Fruit fly (Drosophila melanogaster): Measurements from ENCODE around the gene porin.

Gene porin

DNA sequence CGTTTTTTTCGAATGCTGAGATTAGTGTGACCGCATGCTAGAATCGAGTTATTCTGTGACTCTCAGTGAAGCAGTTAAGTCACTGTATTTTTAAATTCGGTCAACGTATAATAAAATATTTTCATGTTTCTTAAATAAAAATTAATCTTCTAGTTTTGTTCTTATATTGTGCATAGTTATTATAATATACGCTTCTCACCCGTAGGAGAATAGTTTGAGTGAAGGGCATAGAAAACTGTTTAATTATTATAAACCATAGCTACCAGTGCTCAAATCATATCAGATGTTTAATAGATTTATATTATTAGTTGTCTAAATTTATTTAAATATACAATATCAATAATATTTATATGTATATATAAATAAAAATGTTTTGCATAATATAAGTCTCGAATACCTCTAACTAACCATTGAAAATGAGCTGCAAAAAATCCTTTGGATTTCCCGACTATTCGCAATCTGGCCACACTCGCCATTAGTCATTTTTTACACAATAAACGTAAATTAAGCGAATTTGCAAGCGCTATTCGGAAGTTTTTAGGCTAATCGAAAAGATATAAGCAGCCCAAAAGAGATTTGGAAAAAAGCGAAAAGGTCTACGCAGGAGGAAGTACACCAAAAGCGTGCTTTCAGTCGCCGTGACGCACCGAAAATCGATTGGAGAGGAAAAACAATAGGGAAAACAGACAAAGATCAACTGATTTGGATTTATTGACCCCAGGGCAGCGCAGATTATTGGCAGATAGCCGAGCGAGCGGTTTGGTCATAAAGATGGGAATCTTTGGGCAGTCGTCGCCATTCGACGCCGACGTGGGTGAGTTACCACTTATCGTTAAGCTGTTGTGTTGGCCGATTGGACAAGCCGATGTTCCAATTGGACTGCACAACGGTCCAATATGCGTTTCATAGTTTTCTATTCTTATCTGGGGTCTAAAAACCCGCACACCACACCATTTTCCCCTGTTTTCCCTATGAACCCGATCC, 7.7 kb upstream of the porin start, which contains the start of the genes aurB and Stam (continued):
- TF ChIP-seq CG10959 (GFP tag; IDR thresholded peaks at IDR 0.05) (no peak), tll (GFP tag; optimal IDR thresholded peaks at IDR 0.05) (no peak), CG14667 (GFP tag; IDR thresholded peaks at IDR 0.05) (0 out of 2 replicates have a peak, but pooled peaks have one; percentile 12), CG18476 (GFP tag; optimal IDR thresholded peaks at IDR 0.05) (no peak), CG16779 (GFP tag; IDR thresholded peaks at IDR 0.05) (no peak), ems (GFP tag; optimal IDR thresholded peaks at IDR 0.05) (no peak), zfh1 (GFP tag; IDR thresholded peaks at IDR 0.05) (no peak), CG17359 (tag; optimal IDR thresholded peaks at IDR 0.05) (peak; percentile 51), lola (GFP tag; optimal IDR thresholded peaks at IDR 0.05) (peak in 1 of 3 experiments; percentile 64), ase (GFP tag; IDR thresholded peaks at IDR 0.05) (0 out of 3 replicates have a peak, but pooled peaks have one; percentile 25), CG6854 (GFP tag; optimal IDR thresholded peaks at IDR 0.05) (no peak), schlank (tag; optimal IDR thresholded peaks at IDR 0.05) (no peak), YL-1 (GFP tag; optimal IDR thresholded peaks at IDR 0.05) (peak; percentile 9), abd-A (tag; optimal IDR thresholded peaks at IDR 0.05) (no peak), ind (GFP tag; optimal IDR thresholded peaks at IDR 0.05) (peak; percentile 15), CG3065 (GFP tag; optimal IDR thresholded peaks at IDR 0.05) (peak; percentile 9), CG12942 (GFP tag; optimal IDR thresholded peaks at IDR 0.05) (peak; percentile 32), pum (GFP tag; optimal IDR thresholded peaks at IDR 0.05) (no peak), insv (GFP tag; optimal IDR thresholded peaks at IDR 0.05) (peak; percentile 90 to 98), mirr (GFP tag; optimal IDR thresholded peaks at IDR 0.05) (no peak), CG7963 (GFP tag; IDR thresholded peaks at IDR 0.05; ENCODE audit: partially characterized antibody) (no peak), Dip3 (GFP tag; optimal IDR thresholded peaks at IDR 0.05) (no peak), gcm2 (GFP tag; optimal IDR thresholded peaks at IDR 0.05) (no peak), CG11695 (GFP tag; IDR thresholded peaks at IDR 0.05) (peak; percentile 8; the same call in 1 of the 3 replicates), D19B (GFP tag; optimal IDR thresholded peaks at IDR 0.05) (no peak), CrebB (tag; optimal IDR thresholded peaks at IDR 0.05) (no peak), CG32532 (GFP tag; IDR thresholded peaks at IDR 0.05) (peak; percentile 60), Bteb2 (GFP tag; optimal IDR thresholded peaks at IDR 0.05) (no peak), eyg (GFP tag; optimal IDR thresholded peaks at IDR 0.05) (no peak), CG6254 (GFP tag; optimal IDR thresholded peaks at IDR 0.05) (peak; percentile 18), CG3407 (GFP tag; optimal IDR thresholded peaks at IDR 0.05) (peak; percentile 10), pan (optimal IDR thresholded peaks at IDR 0.05) (no peak), pan (GFP tag; optimal IDR thresholded peaks at IDR 0.05 in 1 of 2, IDR thresholded peaks at IDR 0.05 in 1 of 2) (peak in 1 of 2 experiments; percentile 37), CG1602 (GFP tag; optimal IDR thresholded peaks at IDR 0.05) (peak; percentile 46), Nf-YC (tag; optimal IDR thresholded peaks at IDR 0.05) (peak; percentile 71), CG11560 (tag; IDR thresholded peaks at IDR 0.05) (no peak), CG4282 (GFP tag; optimal IDR thresholded peaks at IDR 0.05) (no peak), CG2129 (GFP tag; IDR thresholded peaks at IDR 0.05; ENCODE audit: partially characterized antibody) (no peak), dmrt99B (tag; optimal IDR thresholded peaks at IDR 0.05) (peak; percentile 61), CG14441 (GFP tag; IDR thresholded peaks at IDR 0.05) (0 out of 2 replicates have a peak, but pooled peaks have one; percentile 36), Bdp1 (GFP tag; optimal IDR thresholded peaks at IDR 0.05) (no peak), CG9215 (GFP tag; IDR thresholded peaks at IDR 0.05) (no peak), Nf-YA (GFP tag; IDR thresholded peaks at IDR 0.05) (no peak), Kr (GFP tag; optimal IDR thresholded peaks at IDR 0.05) (no peak), CG15601 (tag; optimal IDR thresholded peaks at IDR 0.05) (peak; percentile 34), CG17829 (tag; optimal IDR thresholded peaks at IDR 0.05) (peak; percentile 75), pros (GFP tag; optimal IDR thresholded peaks at IDR 0.05) (no peak), btn (GFP tag; optimal IDR thresholded peaks at IDR 0.05) (no peak)

All from whole organism, embryonic.